Worm (Caenorhabditis elegans) whole organism, L2 larva: Measurements from ENCODE around the gene C47D2.1.

Source experiments
- C34F6.9 ChIP-seq: fragments of 150-350 bp; optimal IDR thresholded peaks from 2 replicates; lab custom pipeline; 2014; ENCODE audit warnings: missing biosample characterization, missing genetic modification characterization
- F13H6.1 ChIP-seq: sonication (generic microtip); optimal IDR thresholded peaks from 2 replicates; lab custom pipeline; 2016; ENCODE audit warnings: missing genetic modification characterization, missing compliant biosample characterization
- ZK546.5 ChIP-seq: sonication (generic microtip); optimal IDR thresholded peaks from 2 replicates; lab custom pipeline; 2017; ENCODE audit warnings: missing biosample characterization, missing genetic modification characterization
- alr-1 ChIP-seq: fragments of 150-350 bp; optimal IDR thresholded peaks from 2 replicates; lab custom pipeline; 2014; ENCODE audit warnings: missing biosample characterization, missing genetic modification characterization
- aly-2 ChIP-seq: fragments of 150-350 bp; optimal IDR thresholded peaks from 2 replicates; lab custom pipeline; 2014; ENCODE audit warnings: missing biosample characterization, missing genetic modification characterization
- ama-1 ChIP-seq: fragments of 150-350 bp; optimal IDR thresholded peaks from 2 replicates; lab custom pipeline; 2018; ENCODE audit warnings: inconsistent platforms
- blmp-1 ChIP-seq: sonication (generic microtip); optimal IDR thresholded peaks from 2 replicates; lab custom pipeline; 2017; ENCODE audit warnings: missing genetic modification characterization, mild to moderate bottlenecking, missing compliant biosample characterization, antibody characterized with exemption, moderate library complexity; ENCODE audit not compliant: insufficient read depth
- crh-2 ChIP-seq: sonication (generic microtip); optimal IDR thresholded peaks from 2 replicates; lab custom pipeline; 2017; ENCODE audit warnings: missing biosample characterization, missing genetic modification characterization
- dmd-4 ChIP-seq: sonication (generic microtip); optimal IDR thresholded peaks from 2 replicates; lab custom pipeline; 2017; ENCODE audit warnings: missing biosample characterization, missing genetic modification characterization
- egl-27 ChIP-seq: sonication (generic microtip); optimal IDR thresholded peaks from 3 replicates; lab custom pipeline; 2017; ENCODE audit warnings: missing biosample characterization, missing genetic modification reagents, missing genetic modification characterization
- elt-1 ChIP-seq: fragments of 150-350 bp; optimal IDR thresholded peaks from 2 replicates; lab custom pipeline; 2014; ENCODE audit warnings: missing biosample characterization, missing genetic modification characterization
- elt-3 ChIP-seq: sonication (generic microtip); optimal IDR thresholded peaks from 2 replicates; lab custom pipeline; 2017; ENCODE audit warnings: missing biosample characterization, missing genetic modification characterization
- fos-1 ChIP-seq: fragments of 150-350 bp; optimal IDR thresholded peaks from 2 replicates; lab custom pipeline; 2014; ENCODE audit warnings: missing biosample characterization, missing genetic modification characterization
- gmeb-1 ChIP-seq: fragments of 150-350 bp; optimal IDR thresholded peaks from 2 replicates; lab custom pipeline; 2014; ENCODE audit warnings: missing biosample characterization, missing genetic modification characterization
- lin-11 ChIP-seq: fragments of 150-350 bp; sonication (generic microtip); optimal IDR thresholded peaks from 2 replicates; lab custom pipeline; 2014; ENCODE audit warnings: missing biosample characterization, missing genetic modification characterization, inconsistent platforms, mixed read lengths
- lin-13 ChIP-seq: fragments of 150-350 bp; optimal IDR thresholded peaks from 2 replicates; lab custom pipeline; 2014; ENCODE audit warnings: missing biosample characterization, missing genetic modification reagents, missing genetic modification characterization
- lin-39 ChIP-seq: fragments of 150-350 bp; optimal IDR thresholded peaks from 2 replicates; lab custom pipeline; 2014; ENCODE audit warnings: missing biosample characterization, missing genetic modification reagents, missing genetic modification characterization
- lsy-2 ChIP-seq, 2 experiments: fragments of 150-350 bp in 1 of 2; sonication (generic microtip) in 1 of 2; optimal IDR thresholded peaks; 2 replicates each; lab custom pipeline; 2014 to 2017; ENCODE audit warnings: missing biosample characterization in 2 of 2, missing genetic modification characterization in 2 of 2
- mab-5 ChIP-seq: fragments of 150-350 bp; optimal IDR thresholded peaks from 2 replicates; lab custom pipeline; 2014; ENCODE audit warnings: missing biosample characterization, missing genetic modification characterization
- mbf-1 ChIP-seq: sonication (generic microtip); optimal IDR thresholded peaks from 2 replicates; lab custom pipeline; 2017; ENCODE audit warnings: missing biosample characterization, missing genetic modification characterization
- nhr-10 ChIP-seq: sonication (generic microtip); optimal IDR thresholded peaks from 2 replicates; lab custom pipeline; 2017; ENCODE audit warnings: missing biosample characterization, missing genetic modification characterization
- nhr-11 ChIP-seq: fragments of 150-350 bp; optimal IDR thresholded peaks from 2 replicates; lab custom pipeline; 2014; ENCODE audit warnings: missing biosample characterization, missing genetic modification characterization
- nhr-129 ChIP-seq: fragments of 150-350 bp; optimal IDR thresholded peaks from 2 replicates; lab custom pipeline; 2014; ENCODE audit warnings: missing biosample characterization, missing genetic modification characterization
- nhr-21 ChIP-seq: fragments of 150-350 bp; optimal IDR thresholded peaks from 2 replicates; lab custom pipeline; 2014; ENCODE audit warnings: missing biosample characterization, missing genetic modification characterization
- nhr-23 ChIP-seq: fragments of 150-350 bp; optimal IDR thresholded peaks from 2 replicates; lab custom pipeline; 2014; ENCODE audit warnings: missing biosample characterization, missing genetic modification reagents, missing genetic modification characterization
- nhr-237 ChIP-seq: fragments of 150-350 bp; optimal IDR thresholded peaks from 2 replicates; lab custom pipeline; 2014; ENCODE audit warnings: missing biosample characterization, missing genetic modification characterization
- nhr-25 ChIP-seq: fragments of 150-350 bp; sonication (generic microtip); optimal IDR thresholded peaks from 3 replicates; lab custom pipeline; 2014; ENCODE audit warnings: missing biosample characterization, missing genetic modification characterization
- nhr-6 ChIP-seq: fragments of 150-350 bp; optimal IDR thresholded peaks from 2 replicates; lab custom pipeline; 2014; ENCODE audit warnings: missing biosample characterization, missing genetic modification characterization
- nhr-77 ChIP-seq: fragments of 150-350 bp; optimal IDR thresholded peaks from 2 replicates; lab custom pipeline; 2014; ENCODE audit warnings: missing biosample characterization, missing genetic modification characterization
- peb-1 ChIP-seq: fragments of 150-350 bp; optimal IDR thresholded peaks from 2 replicates; lab custom pipeline; 2014; ENCODE audit warnings: missing biosample characterization, missing genetic modification characterization
- sem-4 ChIP-seq: fragments of 150-350 bp; optimal IDR thresholded peaks from 2 replicates; lab custom pipeline; 2014; ENCODE audit warnings: missing biosample characterization, missing genetic modification reagents, missing genetic modification characterization
- sma-9 ChIP-seq, 2 experiments: fragments of 150-350 bp in 1 of 2; sonication (generic microtip) in 1 of 2; optimal IDR thresholded peaks; 2 replicates each; lab custom pipeline; 2014 to 2016; ENCODE audit warnings: missing genetic modification characterization in 2 of 2, mild to moderate bottlenecking in 1 of 2, missing biosample characterization in 1 of 2, missing compliant biosample characterization in 1 of 2, missing genetic modification reagents in 1 of 2, moderate library complexity in 1 of 2
- snpc-4 ChIP-seq: fragments of 150-350 bp; optimal IDR thresholded peaks from 2 replicates; lab custom pipeline; 2014; ENCODE audit warnings: missing biosample characterization, missing genetic modification characterization
- unc-39 ChIP-seq: fragments of 150-350 bp; optimal IDR thresholded peaks from 2 replicates; lab custom pipeline; 2014; ENCODE audit warnings: missing biosample characterization, missing genetic modification characterization
- unc-55 ChIP-seq: fragments of 150-350 bp; sonication (generic microtip); optimal IDR thresholded peaks from 3 replicates; lab custom pipeline; 2014; ENCODE audit warnings: missing biosample characterization, missing genetic modification reagents, missing genetic modification characterization
- unc-62 ChIP-seq: fragments of 150-350 bp; optimal IDR thresholded peaks from 2 replicates; lab custom pipeline; 2014; ENCODE audit warnings: missing biosample characterization, missing genetic modification reagents, missing genetic modification characterization
- zag-1 ChIP-seq: fragments of 150-350 bp; optimal IDR thresholded peaks from 2 replicates; lab custom pipeline; 2014; ENCODE audit warnings: missing biosample characterization, missing genetic modification characterization
- ztf-1 ChIP-seq: fragments of 200-800 bp; sonication (Bioruptor generic); conservative IDR thresholded peaks from 2 replicates; pipeline ENCODE4 v1.3.6; 2022; ENCODE audit warnings: missing genetic modification characterization, missing compliant biosample characterization
- ztf-4 ChIP-seq: fragments of 150-350 bp; optimal IDR thresholded peaks from 2 replicates; lab custom pipeline; 2014; ENCODE audit warnings: missing biosample characterization, missing genetic modification characterization

Gene C47D2.1

DNA sequence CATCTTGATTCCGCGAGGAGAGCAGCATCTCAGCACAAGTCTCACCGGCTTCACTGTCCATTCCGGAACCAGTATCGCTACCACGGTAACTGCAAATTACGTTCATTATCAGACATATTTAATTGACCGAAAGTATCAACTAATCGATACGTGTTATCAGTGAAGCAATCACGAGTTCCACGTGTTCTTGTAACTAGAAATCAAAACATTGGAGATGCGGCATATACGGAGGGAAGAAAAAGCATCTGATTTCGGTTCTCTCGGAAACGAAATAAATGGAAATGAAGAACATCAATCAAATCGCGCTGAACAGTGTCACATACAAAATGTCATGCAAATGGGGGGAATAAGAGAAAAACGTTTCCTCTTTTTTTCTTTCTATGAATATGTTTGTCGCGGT lies 21.7 kb upstream of the C47D2.1 start:
- TF ChIP-seq crh-2 (peak; percentile 28), F13H6.1 (tag; lab: Kevin White, UChicago) (no peak)

DNA sequence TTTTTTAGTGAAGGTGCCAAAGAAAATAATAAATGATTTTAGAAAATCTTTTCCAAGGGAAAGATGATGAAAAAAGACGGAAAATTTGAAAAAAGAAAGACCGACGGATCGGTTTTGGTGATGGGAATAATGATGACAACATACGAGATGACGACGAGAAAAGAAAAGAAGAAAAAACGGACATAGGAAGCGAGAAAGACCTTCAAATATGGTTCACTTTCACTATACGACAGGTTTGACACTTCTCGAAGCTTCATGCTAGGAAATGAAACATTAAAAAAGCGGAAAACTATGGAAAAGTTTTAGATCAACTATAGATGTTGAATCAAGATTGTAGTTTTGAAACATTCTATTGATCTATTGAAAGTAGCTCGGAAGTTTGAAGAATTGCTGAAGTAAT lies 14.7 kb upstream of the C47D2.1 start:
- TF ChIP-seq nhr-11 (tag; lab: Kevin White, UChicago) (no peak), sem-4 (tag; lab: Kevin White, UChicago) (peak; percentile 2), ztf-1 (no peak), crh-2 (no peak), blmp-1 (tag; lab: Kevin White, UChicago) (peak; percentile 84), unc-55 (GFP tag; lab: Kevin White, UChicago) (no peak)

DNA sequence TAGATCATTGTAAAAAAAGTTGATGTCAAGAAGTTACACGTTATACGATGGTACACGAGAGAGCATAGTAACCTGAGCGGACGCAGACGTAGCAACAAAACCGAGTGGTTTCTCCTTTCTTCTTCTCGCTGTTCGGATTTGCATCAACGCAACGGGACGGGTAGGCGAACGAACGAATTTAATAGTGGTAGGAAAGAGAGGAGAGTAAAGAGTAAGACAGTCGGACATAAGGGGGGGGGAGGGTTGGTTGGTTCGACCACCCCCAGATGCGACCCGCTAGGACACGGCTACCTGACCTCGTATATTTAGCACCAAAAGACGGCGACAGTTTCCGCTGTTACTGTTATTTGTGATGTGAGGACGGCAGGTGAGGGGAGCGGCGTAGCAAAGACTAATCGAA lies 13.7 kb upstream of the C47D2.1 start:
- no peak for TF ChIP-seq lin-11 (tag; lab: Kevin White, UChicago)
- peak; percentile 8 for TF ChIP-seq nhr-25 (tag; lab: Kevin White, UChicago)

DNA sequence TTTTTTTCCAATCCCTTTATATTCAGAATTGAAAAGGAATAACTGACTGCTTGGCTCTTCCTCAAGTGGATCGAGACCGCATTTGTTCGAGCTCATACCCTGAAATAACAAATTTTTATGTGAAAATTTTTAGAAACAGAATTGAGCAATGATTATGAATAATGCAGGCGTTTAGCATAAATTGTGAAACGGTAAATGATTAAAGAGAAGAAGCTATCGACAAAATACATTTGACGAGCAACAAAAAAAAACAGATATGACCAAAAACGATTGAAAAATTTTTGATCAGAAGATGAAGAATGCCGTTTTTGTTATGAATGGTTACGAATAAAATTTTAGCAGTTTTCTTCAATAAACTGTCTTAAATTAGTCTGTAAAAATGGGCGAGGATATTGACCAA lies 11.2 kb upstream of the C47D2.1 start, which contains the start of gene C17H11.6:
TSS of gene C17H11.6 (minus strand) at position 101 of the 400 bp plus-strand sequence.
- no peak for TF ChIP-seq egl-27
- TF ChIP-seq mbf-1 (tag; lab: Kevin White, UChicago), result no peak
- no peak for TF ChIP-seq nhr-237 (tag; lab: Kevin White, UChicago)
- no peak for TF ChIP-seq lin-13 (GFP tag; lab: Kevin White, UChicago)
- TF ChIP-seq unc-55 (GFP tag; lab: Kevin White, UChicago), result no peak
- no peak for TF ChIP-seq ztf-4
- TF ChIP-seq blmp-1 (tag; lab: Kevin White, UChicago), result no peak
- TF ChIP-seq elt-1 (tag; lab: Kevin White, UChicago), result no peak
- TF ChIP-seq elt-3 (tag; lab: Kevin White, UChicago), result no peak
- no peak for TF ChIP-seq lsy-2 (tag; optimal IDR thresholded peaks at IDR 0.05; lab: Kevin White, UChicago)
- TF ChIP-seq, all 48 proteins: peak for 0

DNA sequence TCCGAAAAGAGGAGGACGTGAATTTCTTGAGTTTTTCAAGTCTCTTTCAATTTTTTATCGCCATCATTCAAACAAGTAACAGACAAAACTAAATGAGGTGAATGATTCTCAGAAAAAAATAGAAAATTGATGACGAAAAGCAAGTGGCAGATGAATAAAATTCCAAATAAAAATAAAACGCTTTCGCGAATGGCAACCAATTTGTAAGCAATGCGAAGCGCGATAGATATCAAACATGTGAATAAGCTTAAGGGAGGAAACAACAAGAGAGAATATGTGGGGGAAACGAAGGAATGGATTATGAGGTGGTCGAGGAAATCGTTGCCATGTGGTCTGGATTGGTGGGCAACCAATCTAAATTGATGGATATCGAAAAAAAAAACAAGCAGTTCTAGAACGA lies 10.4 kb upstream of the C47D2.1 start:
- TF ChIP-seq unc-55 (GFP tag; lab: Kevin White, UChicago), result no peak
- TF ChIP-seq mbf-1 (tag; lab: Kevin White, UChicago), result no peak
- no peak for TF ChIP-seq aly-2 (tag; lab: Kevin White, UChicago)
- TF ChIP-seq dmd-4, result no peak
- TF ChIP-seq mab-5 (tag; lab: Kevin White, UChicago), result no peak
- no peak for TF ChIP-seq unc-39 (tag; lab: Kevin White, UChicago)
- TF ChIP-seq nhr-129 (tag; lab: Kevin White, UChicago), result no peak
- TF ChIP-seq nhr-25 (tag; lab: Kevin White, UChicago), result no peak
- TF ChIP-seq elt-3 (tag; lab: Kevin White, UChicago), result no peak
- no peak for TF ChIP-seq egl-27
- TF ChIP-seq crh-2, result no peak
- TF ChIP-seq ztf-4, result no peak
- TF ChIP-seq nhr-11 (tag; lab: Kevin White, UChicago), result no peak

DNA sequence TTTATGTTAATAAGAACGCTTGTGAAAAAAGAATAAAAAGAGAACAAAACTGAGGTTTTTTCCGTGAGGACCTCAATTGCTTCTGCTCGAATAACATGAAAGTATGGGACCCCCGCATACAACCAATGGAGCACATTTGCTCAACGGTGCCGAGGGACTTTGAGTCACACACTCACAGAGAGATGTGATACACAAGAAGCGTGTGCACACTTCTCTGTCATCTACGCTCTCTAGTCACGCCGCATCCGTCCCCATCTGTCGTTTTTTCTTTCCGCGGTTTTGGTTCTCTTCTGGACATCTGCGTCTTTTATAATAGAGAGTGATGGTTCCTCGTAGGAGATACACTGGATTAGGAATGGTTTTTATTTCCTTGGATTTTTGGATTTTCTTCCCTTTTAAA lies 8.9 kb upstream of the C47D2.1 start:
- TF ChIP-seq alr-1 (tag; lab: Kevin White, UChicago), result no peak
- TF ChIP-seq unc-55 (GFP tag; lab: Kevin White, UChicago), result peak; percentile 87
- peak; percentile 65 for TF ChIP-seq C34F6.9
- no peak for TF ChIP-seq nhr-77 (tag; lab: Kevin White, UChicago)
- TF ChIP-seq elt-1 (tag; lab: Kevin White, UChicago), result no peak
- TF ChIP-seq nhr-10, result no peak
- TF ChIP-seq egl-27, result no peak
- TF ChIP-seq lin-13 (GFP tag; lab: Kevin White, UChicago), result no peak
- TF ChIP-seq F13H6.1 (tag; lab: Kevin White, UChicago), result peak; percentile 56
- no peak for TF ChIP-seq dmd-4
- TF ChIP-seq zag-1 (tag; lab: Kevin White, UChicago), result peak; percentile 67
- TF ChIP-seq ama-1 (lab: Kevin White, UChicago), result no peak
- no peak for TF ChIP-seq snpc-4 (tag; lab: Kevin White, UChicago)
- TF ChIP-seq ztf-1, result no peak
- no peak for TF ChIP-seq nhr-11 (tag; lab: Kevin White, UChicago)
- no peak for TF ChIP-seq nhr-237 (tag; lab: Kevin White, UChicago)
- TF ChIP-seq peb-1 (tag; lab: Kevin White, UChicago), result no peak
- no peak for TF ChIP-seq nhr-21 (tag; lab: Kevin White, UChicago)
- TF ChIP-seq aly-2 (tag; lab: Kevin White, UChicago), result no peak
- no peak for TF ChIP-seq unc-62 (GFP tag; lab: Kevin White, UChicago)
- TF ChIP-seq mbf-1 (tag; lab: Kevin White, UChicago), result no peak
- no peak for TF ChIP-seq unc-39 (tag; lab: Kevin White, UChicago)
- TF ChIP-seq nhr-25 (tag; lab: Kevin White, UChicago), result no peak
- no peak for TF ChIP-seq gmeb-1 (tag; lab: Kevin White, UChicago)
- TF ChIP-seq sma-9 (GFP tag; optimal IDR thresholded peaks at IDR 0.05; lab: Kevin White, UChicago), result peak; percentile 68
- no peak for TF ChIP-seq sma-9 (tag; optimal IDR thresholded peaks at IDR 0.05; lab: Kevin White, UChicago)
- no peak for TF ChIP-seq nhr-23 (tag; lab: Kevin White, UChicago)
- peak; percentile 33 for TF ChIP-seq crh-2
- TF ChIP-seq lin-39 (tag; lab: Kevin White, UChicago), result no peak
- no peak for TF ChIP-seq ZK546.5 (tag; lab: Kevin White, UChicago)
- TF ChIP-seq fos-1, result peak; percentile 15
- TF ChIP-seq nhr-129 (tag; lab: Kevin White, UChicago), result peak; percentile 74
- TF ChIP-seq ztf-4, result no peak
- no peak for TF ChIP-seq mab-5 (tag; lab: Kevin White, UChicago)
- TF ChIP-seq nhr-6, result no peak
- no peak for TF ChIP-seq sem-4 (tag; lab: Kevin White, UChicago)
- TF ChIP-seq lsy-2 (tag; optimal IDR thresholded peaks at IDR 0.05; lab: Kevin White, UChicago), result peak in 1 of 2 experiments; percentile 60
